Worm (Caenorhabditis elegans) whole organism, L4/young adult: Measurements from ENCODE around the gene nspg-7.2.

Experiments
- W03F9.2 ChIP-seq: fragments of 150-350 bp; optimal IDR thresholded peaks from 2 replicates; lab custom pipeline; 2014; ENCODE audit warnings: missing biosample characterization, missing genetic modification characterization
- dao-5 ChIP-seq: sonication (generic microtip); optimal IDR thresholded peaks from 2 replicates; lab custom pipeline; 2016; ENCODE audit warnings: missing genotype, missing genetic modification characterization, moderate library complexity, missing compliant biosample characterization
- him-1 ChIP-seq: sonication (generic microtip); optimal IDR thresholded peaks from 2 replicates; lab custom pipeline; 2016; ENCODE audit warnings: missing genotype, missing genetic modification reagents, missing genetic modification characterization, missing compliant biosample characterization

nspg-7.2 gene

DNA sequence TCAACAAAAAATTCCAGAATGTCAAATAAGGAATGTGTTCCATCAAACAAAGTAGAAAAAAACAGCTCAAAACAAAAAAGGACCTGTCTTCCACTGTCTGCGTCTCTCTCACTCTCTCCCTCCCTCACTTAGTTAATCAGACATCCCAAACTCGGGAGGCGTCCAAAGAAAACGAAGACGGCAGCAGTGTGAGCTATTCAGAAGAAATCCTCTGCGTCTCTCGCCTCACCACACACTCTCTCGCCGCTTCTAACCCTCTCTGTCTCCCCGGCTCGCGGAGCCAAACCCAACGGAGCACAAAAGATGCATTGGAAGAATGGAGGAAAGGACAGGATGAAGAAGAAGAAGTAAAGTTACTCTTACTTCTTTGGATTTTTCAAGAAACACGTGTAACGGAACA lies 37.9 kb downstream of the nspg-7.2 start:
- no peak for TF ChIP-seq dao-5 (tag; lab: Kevin White, UChicago)

DNA sequence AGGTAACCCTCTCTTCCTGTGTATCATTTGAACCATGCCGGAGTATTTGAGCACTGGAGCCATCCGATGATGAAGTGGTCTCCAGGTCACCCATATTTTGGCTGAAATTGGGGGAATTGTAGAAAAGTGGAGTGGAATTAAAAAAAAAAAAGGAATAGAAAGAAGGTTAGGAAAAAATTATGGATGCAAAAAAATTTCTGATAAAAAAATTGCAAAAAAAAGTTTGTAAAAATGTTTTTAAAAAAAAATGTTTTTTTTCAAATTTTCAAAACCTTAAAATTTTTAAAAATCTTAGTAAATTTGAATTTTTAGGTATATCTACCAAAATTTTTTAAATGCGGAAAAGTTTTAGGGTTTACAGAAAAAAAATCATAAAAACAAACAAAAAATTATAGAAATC lies 39.2 kb downstream of the nspg-7.2 start, which contains the start of gene frm-8:
frm-8 (minus strand) TSS at position 101 of the 400 bp plus-strand sequence.
- no peak for TF ChIP-seq W03F9.2 (tag; lab: Kevin White, UChicago)
- no peak for TF ChIP-seq dao-5 (tag; lab: Kevin White, UChicago)
- no peak for TF ChIP-seq him-1 (tag; lab: Kevin White, UChicago)
